Fruit fly (Drosophila melanogaster): Measurements from ENCODE around the gene CG5953.

The CG5953 gene

dm6 chr2L:16486001-16486793 lies 46.5 kb downstream of the CG5953 start (continued):
- TF ChIP-seq Drgx (GFP tag; IDR thresholded peaks at IDR 0.05) (no peak), CG8290 (GFP tag; optimal IDR thresholded peaks at IDR 0.05) (peak; percentile 39), CG8290 (tag; optimal IDR thresholded peaks at IDR 0.05) (peak; percentile 66 to 68), mld (GFP tag; IDR thresholded peaks at IDR 0.05; ENCODE audit: partially characterized antibody) (no peak), cwo (GFP tag; optimal IDR thresholded peaks at IDR 0.05) (no peak), tll (GFP tag; optimal IDR thresholded peaks at IDR 0.05) (peak in 1 of 2 experiments; percentile 68), BEAF-32 (GFP tag; optimal IDR thresholded peaks at IDR 0.05) (no peak), Doc3 (GFP tag; IDR thresholded peaks at IDR 0.05; ENCODE audit: partially characterized antibody) (no peak), gem (tag; optimal IDR thresholded peaks at IDR 0.05) (peak; percentile 33), Ssrp (tag; optimal IDR thresholded peaks at IDR 0.05) (no peak), CG15269 (tag; optimal IDR thresholded peaks at IDR 0.05) (no peak), lmd (GFP tag; IDR thresholded peaks at IDR 0.05) (no peak), bigmax (GFP tag; optimal IDR thresholded peaks at IDR 0.05) (no peak), CG13624 (GFP tag; optimal IDR thresholded peaks at IDR 0.05) (peak; percentile 10), CG7372 (GFP tag; IDR thresholded peaks at IDR 0.05) (no peak), nmo (GFP tag; optimal IDR thresholded peaks at IDR 0.05) (peak; percentile 40), CG10543 (GFP tag; optimal IDR thresholded peaks at IDR 0.05) (peak; percentile 20), CG1603 (tag; optimal IDR thresholded peaks at IDR 0.05) (peak; percentile 42), CG10321 (GFP tag; IDR thresholded peaks at IDR 0.05) (peak; percentile 96), tna (GFP tag; IDR thresholded peaks at IDR 0.05; ENCODE audit: partially characterized antibody) (no peak), CG3163 (GFP tag; optimal IDR thresholded peaks at IDR 0.05) (peak; percentile 48), CG12155 (GFP tag; optimal IDR thresholded peaks at IDR 0.05) (no peak), Myb (GFP tag; optimal IDR thresholded peaks at IDR 0.05) (no peak), Lim3 (GFP tag; IDR thresholded peaks at IDR 0.05) (no peak), gcm2 (GFP tag; optimal IDR thresholded peaks at IDR 0.05) (no peak), sna (GFP tag; IDR thresholded peaks at IDR 0.05; ENCODE audit: partially characterized antibody) (no peak), pros (GFP tag; optimal IDR thresholded peaks at IDR 0.05) (no peak), CG1832 (GFP tag; optimal IDR thresholded peaks at IDR 0.05) (peak; percentile 98), otp (GFP tag; IDR thresholded peaks at IDR 0.05) (peak; percentile 64; the same call in 1 of the 3 replicates), NfI (GFP tag; optimal IDR thresholded peaks at IDR 0.05) (peak; percentile 27), wor (GFP tag; IDR thresholded peaks at IDR 0.05) (no peak), wdn (GFP tag; IDR thresholded peaks at IDR 0.05) (no peak), CG7271 (tag; optimal IDR thresholded peaks at IDR 0.05) (no peak), dimm (GFP tag; IDR thresholded peaks at IDR 0.05) (no peak), kay (GFP tag; optimal IDR thresholded peaks at IDR 0.05) (peak; percentile 34), Sry-β (GFP tag; optimal IDR thresholded peaks at IDR 0.05) (peak; percentile 13), CG3995 (GFP tag; optimal IDR thresholded peaks at IDR 0.05) (no peak), esg (GFP tag; conservative IDR thresholded peaks at IDR 0.05) (no peak), CG10209 (GFP tag; optimal IDR thresholded peaks at IDR 0.05) (peak; percentile 42), fru (optimal IDR thresholded peaks at IDR 0.05) (no peak), rib (GFP tag; IDR thresholded peaks at IDR 0.05) (0 out of 2 replicates have a peak, but pooled peaks have one; percentile 19), unc-4 (GFP tag; IDR thresholded peaks at IDR 0.05; ENCODE audit: partially characterized antibody) (no peak), TFAM (GFP tag; optimal IDR thresholded peaks at IDR 0.05) (no peak), grau (tag; optimal IDR thresholded peaks at IDR 0.05) (no peak), CG8765 (GFP tag; IDR thresholded peaks at IDR 0.05) (no peak), oc (tag; optimal IDR thresholded peaks at IDR 0.05) (peak; percentile 36), sima (GFP tag; optimal IDR thresholded peaks at IDR 0.05) (no peak), B-H2 (GFP tag; optimal IDR thresholded peaks at IDR 0.05) (no peak), Blimp-1 (GFP tag; optimal IDR thresholded peaks at IDR 0.05) (no peak)
